Fruit fly (Drosophila melanogaster): ENCODE data around the gene CG9636.
A peak's percentile ranks its signal among the peaks of the same experiment; 100 is the strongest.

CG9636 gene

dm6 chr3R:8290478-8290877 is 46.9 kb upstream of the CG9636 start, which contains the start of gene CG11672:
Gene CG11672, minus strand, starts transcription at chr3R:8290578.
- TF ChIP-seq CG2129 (GFP tag; IDR thresholded peaks at IDR 0.05; ENCODE audit: partially characterized antibody) = no peak
- 0 out of 3 replicates have a peak, but pooled peaks have one; percentile 10 for TF ChIP-seq zen2 (GFP tag; IDR thresholded peaks at IDR 0.05; ENCODE audit: partially characterized antibody)

- TF ChIP-seq CG1602 (GFP tag; optimal IDR thresholded peaks at IDR 0.05) = no peak
- TF ChIP-seq tgo (GFP tag; IDR thresholded peaks at IDR 0.05) = no peak; the same call in 2 of the 3 replicates
- TF ChIP-seq CG16779 (GFP tag; IDR thresholded peaks at IDR 0.05) = no peak
- no peak for TF ChIP-seq Meics (GFP tag; optimal IDR thresholded peaks at IDR 0.05)
- no peak for TF ChIP-seq eyg (GFP tag; optimal IDR thresholded peaks at IDR 0.05)
- TF ChIP-seq zfh1 (GFP tag; IDR thresholded peaks at IDR 0.05) = 0 out of 3 replicates have a peak, but pooled peaks have one; percentile 6
- peak; percentile 30; the same call in 1 of the 3 replicates for TF ChIP-seq ci (GFP tag; IDR thresholded peaks at IDR 0.05)
- peak; percentile 88 for TF ChIP-seq twi (tag; optimal IDR thresholded peaks at IDR 0.05)
- TF ChIP-seq amos (GFP tag; IDR thresholded peaks at IDR 0.05; ENCODE audit: partially characterized antibody) = peak; percentile 31; the same call in 1 of the 2 replicates
- TF ChIP-seq CG10431 (GFP tag; optimal IDR thresholded peaks at IDR 0.05) = no peak
- TF ChIP-seq rib (GFP tag; IDR thresholded peaks at IDR 0.05) = no peak
- TF ChIP-seq CG15269 (tag; optimal IDR thresholded peaks at IDR 0.05) = no peak
- no peak for TF ChIP-seq CG3847 (GFP tag; IDR thresholded peaks at IDR 0.05)
- no peak for TF ChIP-seq chif (GFP tag; optimal IDR thresholded peaks at IDR 0.05)
- TF ChIP-seq prd (optimal IDR thresholded peaks at IDR 0.05) = no peak
- TF ChIP-seq prd (GFP tag; IDR thresholded peaks at IDR 0.05) = peak; percentile 27; the same call in 1 of the 3 replicates
- TF ChIP-seq CG2199 (GFP tag; IDR thresholded peaks at IDR 0.05) = 0 out of 3 replicates have a peak, but pooled peaks have one; percentile 38
- TF ChIP-seq Rfx (GFP tag; IDR thresholded peaks at IDR 0.05) = no peak
- peak; percentile 92 for TF ChIP-seq zf30C (GFP tag; optimal IDR thresholded peaks at IDR 0.05)
- 0 out of 2 replicates have a peak, but pooled peaks have one; percentile 22 for TF ChIP-seq vvl (GFP tag; IDR thresholded peaks at IDR 0.05)
- TF ChIP-seq wek (GFP tag; optimal IDR thresholded peaks at IDR 0.05) = no peak
- TF ChIP-seq Xrp1 (GFP tag; IDR thresholded peaks at IDR 0.05) = 0 out of 2 replicates have a peak, but pooled peaks have one; percentile 13
- TF ChIP-seq CG10543 (GFP tag; optimal IDR thresholded peaks at IDR 0.05) = no peak
- TF ChIP-seq cwo (GFP tag; optimal IDR thresholded peaks at IDR 0.05) = no peak
- 0 out of 3 replicates have a peak, but pooled peaks have one; percentile 28 for TF ChIP-seq row (GFP tag; IDR thresholded peaks at IDR 0.05)
- 0 out of 2 replicates have a peak, but pooled peaks have one; percentile 14 for TF ChIP-seq Ptx1 (GFP tag; IDR thresholded peaks at IDR 0.05)
- peak; percentile 25 for TF ChIP-seq grn (GFP tag; optimal IDR thresholded peaks at IDR 0.05)
- TF ChIP-seq stwl (tag; optimal IDR thresholded peaks at IDR 0.05) = no peak
- TF ChIP-seq tx (GFP tag; optimal IDR thresholded peaks at IDR 0.05) = no peak
- no peak for TF ChIP-seq mam (GFP tag; optimal IDR thresholded peaks at IDR 0.05)
These were observed 45.2 kb upstream of the CG9636 start for dm6 chr3R:8288790-8289189.

- TF ChIP-seq Dref (GFP tag; IDR thresholded peaks at IDR 0.05) (peak; percentile 18; the same call in 1 of the 2 replicates), Nf-YB (GFP tag; optimal IDR thresholded peaks at IDR 0.05) (no peak), crol (GFP tag; IDR thresholded peaks at IDR 0.05) (no peak), CG13424 (tag; optimal IDR thresholded peaks at IDR 0.05) (no peak), D19A (tag; optimal IDR thresholded peaks at IDR 0.05) (no peak)
These were observed 44.1 kb upstream of the CG9636 start, which contains the start of gene Nazo for dm6 chr3R:8287697-8288096. Gene Nazo, plus strand, starts transcription at chr3R:8287876.

Measured in whole organism, embryonic.